Worm (Caenorhabditis elegans): ENCODE results near the gene Y39A1A.16.

DNA sequence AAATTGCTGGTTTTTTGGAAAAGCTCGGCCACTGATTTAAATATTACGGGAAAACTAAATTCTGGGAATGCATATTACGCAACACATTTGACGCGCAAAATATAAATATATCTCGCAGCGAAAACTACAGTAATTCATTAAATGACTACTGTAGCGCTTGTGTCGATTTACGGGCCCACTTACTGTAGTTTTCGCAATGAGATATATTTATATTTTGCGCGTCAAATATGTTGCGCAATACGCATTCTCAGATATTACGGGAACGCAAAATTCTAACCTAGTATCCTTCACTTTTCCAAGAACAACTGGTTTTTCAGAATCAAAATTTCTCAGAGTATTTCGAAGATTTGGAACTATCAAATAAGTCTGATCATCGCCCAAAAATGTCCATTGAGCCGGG lies 30.6 kb downstream of the Y39A1A.16 start:
- TF ChIP-seq mep-1 (tag; optimal IDR thresholded peaks at IDR 0.05) (no peak), ces-1 (GFP tag; optimal IDR thresholded peaks at IDR 0.05) (no peak), flh-1 (GFP tag; optimal IDR thresholded peaks at IDR 0.05) (no peak), bed-3 (GFP tag; optimal IDR thresholded peaks at IDR 0.05) (no peak), pha-4 (tag; optimal IDR thresholded peaks at IDR 0.05) (no peak), nhr-12 (tag; optimal IDR thresholded peaks at IDR 0.05) (no peak), elt-1 (tag; optimal IDR thresholded peaks at IDR 0.05; ENCODE audit: borderline replicate concordance, insufficient read depth) (no peak), nhr-28 (tag; optimal IDR thresholded peaks at IDR 0.05) (no peak), unc-62 (GFP tag; optimal IDR thresholded peaks at IDR 0.05) (no peak), snpc-4 (tag; optimal IDR thresholded peaks at IDR 0.05) (no peak)

Data from whole organism, mixed stage, embryonic.